Fruit fly (Drosophila melanogaster): Measurements from ENCODE around the gene CG5707.

Gene CG5707

dm6 chr3L:2196713-2197112 lies 4.7 kb upstream of the CG5707 start, which contains the start of gene CG8960:
Gene CG8960 (plus strand): TSS chr3L:2197013.
- TF ChIP-seq cnc (optimal IDR thresholded peaks at IDR 0.05) = no peak
- no peak for TF ChIP-seq bab1 (GFP tag; optimal IDR thresholded peaks at IDR 0.05)
- no peak for TF ChIP-seq CG7101 (tag; optimal IDR thresholded peaks at IDR 0.05)
- no peak for TF ChIP-seq toe (GFP tag; optimal IDR thresholded peaks at IDR 0.05)
- no peak for TF ChIP-seq CG12768 (GFP tag; optimal IDR thresholded peaks at IDR 0.05)
- TF ChIP-seq CG5204 (GFP tag; optimal IDR thresholded peaks at IDR 0.05) = no peak
- TF ChIP-seq Crg-1 (GFP tag; optimal IDR thresholded peaks at IDR 0.05) = no peak
- TF ChIP-seq kay (GFP tag; ENCODE audit: borderline replicate concordance) = no peak
- no peak for TF ChIP-seq CG7045 (GFP tag; optimal IDR thresholded peaks at IDR 0.05)
- no peak for TF ChIP-seq CG14711 (tag; optimal IDR thresholded peaks at IDR 0.05)
- TF ChIP-seq Mnt (GFP tag; optimal IDR thresholded peaks at IDR 0.05) = no peak
- no peak for TF ChIP-seq pad (GFP tag; optimal IDR thresholded peaks at IDR 0.05)
- no peak for TF ChIP-seq Clk (GFP tag; optimal IDR thresholded peaks at IDR 0.05)
- TF ChIP-seq Hr96 (GFP tag; optimal IDR thresholded peaks at IDR 0.05) = no peak
- TF ChIP-seq ovo (GFP tag; optimal IDR thresholded peaks at IDR 0.05) = no peak
- no peak for TF ChIP-seq CG11617 (GFP tag; optimal IDR thresholded peaks at IDR 0.05)
- TF ChIP-seq CG1620 (GFP tag; optimal IDR thresholded peaks at IDR 0.05) = no peak
- no peak for TF ChIP-seq cic (GFP tag; optimal IDR thresholded peaks at IDR 0.05)
- no peak for TF ChIP-seq tj (GFP tag; optimal IDR thresholded peaks at IDR 0.05)
- no peak for TF ChIP-seq CG33017 (tag; optimal IDR thresholded peaks at IDR 0.05)

- TF ChIP-seq kay (GFP tag; ENCODE audit: borderline replicate concordance) (no peak), cic (GFP tag; optimal IDR thresholded peaks at IDR 0.05) (peak; percentile 22)
These were observed 509 bp downstream of the CG5707 start for dm6 chr3L:2191512-2191911.

- no peak for TF ChIP-seq CG7045 (GFP tag; optimal IDR thresholded peaks at IDR 0.05)
- TF ChIP-seq cnc (optimal IDR thresholded peaks at IDR 0.05) = no peak
- no peak for TF ChIP-seq kay (GFP tag; ENCODE audit: borderline replicate concordance)
- no peak for TF ChIP-seq bab1 (GFP tag; optimal IDR thresholded peaks at IDR 0.05)
- no peak for TF ChIP-seq cic (GFP tag; optimal IDR thresholded peaks at IDR 0.05)
- TF ChIP-seq pad (GFP tag; optimal IDR thresholded peaks at IDR 0.05) = no peak
- no peak for TF ChIP-seq Mnt (GFP tag; optimal IDR thresholded peaks at IDR 0.05)
- TF ChIP-seq Hr96 (GFP tag; optimal IDR thresholded peaks at IDR 0.05) = no peak
- no peak for TF ChIP-seq CG33017 (tag; optimal IDR thresholded peaks at IDR 0.05)
These were observed 6.4 kb downstream of the CG5707 start, which contains the start of gene CG13810 for dm6 chr3L:2185630-2186029. Gene CG13810 (plus strand): TSS chr3L:2185930.

- TF ChIP-seq CG33017 (tag; optimal IDR thresholded peaks at IDR 0.05) (no peak), cnc (optimal IDR thresholded peaks at IDR 0.05) (no peak), tj (GFP tag; optimal IDR thresholded peaks at IDR 0.05) (no peak), CG7101 (tag; optimal IDR thresholded peaks at IDR 0.05) (no peak), CG14711 (tag; optimal IDR thresholded peaks at IDR 0.05) (no peak), pad (GFP tag; optimal IDR thresholded peaks at IDR 0.05) (no peak), Hr96 (GFP tag; optimal IDR thresholded peaks at IDR 0.05) (no peak), CG5204 (GFP tag; optimal IDR thresholded peaks at IDR 0.05) (no peak), Mnt (GFP tag; optimal IDR thresholded peaks at IDR 0.05) (no peak), Crg-1 (GFP tag; optimal IDR thresholded peaks at IDR 0.05) (no peak), cic (GFP tag; optimal IDR thresholded peaks at IDR 0.05) (no peak), CG1620 (GFP tag; optimal IDR thresholded peaks at IDR 0.05) (no peak), kay (GFP tag; ENCODE audit: borderline replicate concordance) (no peak)
These were observed 17.8 kb downstream of the CG5707 start, which contains the start of gene CG15820 for dm6 chr3L:2174232-2174631. Gene CG15820 (minus strand): TSS chr3L:2174332.

- TF ChIP-seq kay (GFP tag; ENCODE audit: borderline replicate concordance) (peak; percentile 77), Clk (GFP tag; optimal IDR thresholded peaks at IDR 0.05) (no peak)
These were observed 21.0 kb downstream of the CG5707 start, which contains the start of gene CG5704 for dm6 chr3L:2170885-2171526. Gene CG5704 (minus strand): TSS chr3L:2170971.

dm6 chr3L:2168954-2169353 lies 23.1 kb downstream of the CG5707 start, which contains the start of gene CG15879:
Gene CG15879 (minus strand): TSS chr3L:2169108.
- TF ChIP-seq cnc (optimal IDR thresholded peaks at IDR 0.05) (no peak), CG7045 (GFP tag; optimal IDR thresholded peaks at IDR 0.05) (no peak), Mnt (GFP tag; optimal IDR thresholded peaks at IDR 0.05) (no peak), CG7101 (tag; optimal IDR thresholded peaks at IDR 0.05) (no peak), CG11617 (GFP tag; optimal IDR thresholded peaks at IDR 0.05) (no peak), bab1 (GFP tag; optimal IDR thresholded peaks at IDR 0.05) (no peak)

- TF ChIP-seq CG12768 (GFP tag; optimal IDR thresholded peaks at IDR 0.05) (no peak), cic (GFP tag; optimal IDR thresholded peaks at IDR 0.05) (no peak), CG14711 (tag; optimal IDR thresholded peaks at IDR 0.05) (no peak), CG7045 (GFP tag; optimal IDR thresholded peaks at IDR 0.05) (no peak), bab1 (GFP tag; optimal IDR thresholded peaks at IDR 0.05) (peak; percentile 10)
These were observed 25.2 kb downstream of the CG5707 start for dm6 chr3L:2166776-2167175.
